Worm (Caenorhabditis elegans) whole organism, L3 larva: ENCODE data around the gene Y55D9A.2.

Source experiments
- R02D3.7 ChIP-seq: fragments of 150-350 bp; optimal IDR thresholded peaks from 2 replicates; lab custom pipeline; 2014; ENCODE audit warnings: missing biosample characterization, missing genetic modification characterization
- elt-1 ChIP-seq: fragments of 150-350 bp; optimal IDR thresholded peaks from 2 replicates; lab custom pipeline; 2014; ENCODE audit warnings: missing biosample characterization, missing genetic modification characterization
- fos-1 ChIP-seq: fragments of 150-350 bp; optimal IDR thresholded peaks from 2 replicates; lab custom pipeline; 2014; ENCODE audit warnings: missing biosample characterization, missing genetic modification characterization
- mml-1 ChIP-seq: fragments of 150-350 bp; sonication (generic microtip); optimal IDR thresholded peaks from 3 replicates; lab custom pipeline; 2014; ENCODE audit warnings: missing biosample characterization, missing genetic modification characterization
- nhr-11 ChIP-seq: fragments of 150-350 bp; optimal IDR thresholded peaks from 2 replicates; lab custom pipeline; 2014; ENCODE audit warnings: missing biosample characterization, missing genetic modification characterization
- nhr-12 ChIP-seq: fragments of 150-350 bp; optimal IDR thresholded peaks from 2 replicates; lab custom pipeline; 2014; ENCODE audit warnings: missing biosample characterization, missing genetic modification characterization
- nhr-25 ChIP-seq: sonication (generic microtip); optimal IDR thresholded peaks from 2 replicates; lab custom pipeline; 2017; ENCODE audit warnings: missing biosample characterization, missing genetic modification characterization
- nhr-28 ChIP-seq: fragments of 150-350 bp; optimal IDR thresholded peaks from 2 replicates; lab custom pipeline; 2014; ENCODE audit warnings: missing biosample characterization, missing genetic modification characterization
- nhr-43 ChIP-seq: sonication (generic microtip); optimal IDR thresholded peaks from 2 replicates; lab custom pipeline; 2016; ENCODE audit warnings: mild to moderate bottlenecking, missing genetic modification characterization, missing compliant biosample characterization; ENCODE audit not compliant: poor library complexity, severe bottlenecking
- nhr-77 ChIP-seq: fragments of 150-350 bp; optimal IDR thresholded peaks from 2 replicates; lab custom pipeline; 2014; ENCODE audit warnings: missing biosample characterization, missing genetic modification characterization
- snpc-4 ChIP-seq: fragments of 150-350 bp; optimal IDR thresholded peaks from 2 replicates; lab custom pipeline; 2014; ENCODE audit warnings: missing biosample characterization, missing genetic modification characterization
- unc-39 ChIP-seq: sonication (generic microtip); optimal IDR thresholded peaks from 4 replicates; lab custom pipeline; 2017; ENCODE audit warnings: missing biosample characterization, missing genetic modification characterization
- ztf-11 ChIP-seq: fragments of 150-350 bp; optimal IDR thresholded peaks from 2 replicates; lab custom pipeline; 2014; ENCODE audit warnings: missing biosample characterization, missing genetic modification characterization

- no peak for TF ChIP-seq nhr-12
- TF ChIP-seq R02D3.7, result no peak
- no peak for TF ChIP-seq nhr-28 (tag; lab: Kevin White, UChicago)
- no peak for TF ChIP-seq fos-1 (tag; lab: Kevin White, UChicago)
- no peak for TF ChIP-seq nhr-77 (tag; lab: Kevin White, UChicago)
- TF ChIP-seq mml-1 (tag; lab: Kevin White, UChicago), result no peak
- no peak for TF ChIP-seq nhr-11 (tag; lab: Kevin White, UChicago)
- no peak for TF ChIP-seq snpc-4
- no peak for TF ChIP-seq ztf-11 (tag; lab: Kevin White, UChicago)
- TF ChIP-seq nhr-43, result no peak
- TF ChIP-seq unc-39 (tag; lab: Kevin White, UChicago), result no peak
- TF ChIP-seq elt-1 (tag; lab: Kevin White, UChicago), result no peak
- TF ChIP-seq nhr-25, result no peak
Measured at ce11 chrIV:12620921-12621320, 15.7 kb upstream of the Y55D9A.2 start.
